Fruit fly (Drosophila melanogaster) S2 (cell line): ENCODE data around the gene Dus1.

ENCODE experiments used
- CG8478 ChIP-seq: fragments of >200 bp; optimal IDR thresholded peaks from 2 replicates; lab custom pipeline; 2018
- CTCF ChIP-seq, 2 experiments: fragments of >200 bp; optimal IDR thresholded peaks; 2 replicates each; lab custom pipeline; 2018

dm6 chr2L:319745-320144 is 48.2 kb upstream of the Dus1 start:
- TF ChIP-seq CG8478 (lab: Kevin White, UChicago) (no peak), CTCF (optimal IDR thresholded peaks at IDR 0.05; lab: Kevin White, UChicago) (no peak)
